Fruit fly (Drosophila melanogaster): ENCODE results near the gene CG7742.
A peak's percentile ranks its signal among the peaks of the same experiment; 100 is the strongest.

CG7742 gene

DNA sequence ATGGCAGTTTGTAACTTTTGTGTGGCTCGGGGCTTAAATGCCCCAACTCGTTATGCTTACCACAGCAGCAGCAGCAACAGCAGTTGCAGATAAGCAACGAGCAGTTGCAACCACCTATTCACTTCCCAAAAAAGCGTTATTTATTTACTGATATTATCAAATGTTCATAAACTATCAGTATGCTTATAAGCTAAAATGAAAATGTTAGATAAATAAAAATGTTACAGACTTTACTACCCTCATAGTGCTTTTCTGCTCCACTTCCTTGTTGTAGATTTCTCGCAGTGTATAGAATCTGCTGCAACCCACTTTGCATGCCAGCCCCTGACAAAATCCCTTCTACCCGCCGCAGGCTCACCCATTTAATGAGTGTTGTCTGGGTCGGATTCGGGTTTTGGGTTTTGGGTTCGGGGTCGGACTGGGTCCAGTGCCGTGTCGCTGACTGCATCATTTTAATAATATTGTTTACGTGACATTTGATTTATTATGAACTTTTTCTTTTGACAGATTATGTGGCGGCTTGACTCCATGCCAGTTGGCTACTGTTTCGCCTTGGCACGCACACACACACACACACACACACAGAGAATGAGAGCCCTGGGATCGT lies 39.3 kb upstream of the CG7742 start (continued):
- peak; percentile 96 for TF ChIP-seq lz (GFP tag; optimal IDR thresholded peaks at IDR 0.05)
- peak; percentile 94 for TF ChIP-seq pdm3 (GFP tag; optimal IDR thresholded peaks at IDR 0.05)
- peak; percentile 91 for TF ChIP-seq CG7368 (GFP tag; optimal IDR thresholded peaks at IDR 0.05)
- peak; percentile 90 for TF ChIP-seq CG10669 (GFP tag; optimal IDR thresholded peaks at IDR 0.05)
- peak; percentile 99 for TF ChIP-seq Eip78C (GFP tag)
- peak; percentile 76 for TF ChIP-seq eg (GFP tag; IDR thresholded peaks at IDR 0.05)
- peak; percentile 95 for TF ChIP-seq CG6792 (GFP tag; optimal IDR thresholded peaks at IDR 0.05)
- TF ChIP-seq Blimp-1 (GFP tag; optimal IDR thresholded peaks at IDR 0.05): peak; percentile 83
- peak; percentile 94 for TF ChIP-seq CG6854 (GFP tag; optimal IDR thresholded peaks at IDR 0.05)
- peak; percentile 82 for TF ChIP-seq CG8119 (GFP tag; IDR thresholded peaks at IDR 0.05)
- peak; percentile 55 for TF ChIP-seq CG4318 (GFP tag; optimal IDR thresholded peaks at IDR 0.05)
- peak; percentile 91 for TF ChIP-seq net (GFP tag; optimal IDR thresholded peaks at IDR 0.05)
- TF ChIP-seq achi (GFP tag; optimal IDR thresholded peaks at IDR 0.05): peak; percentile 92
- peak; percentile 90 for TF ChIP-seq CG1621 (tag; optimal IDR thresholded peaks at IDR 0.05)
- TF ChIP-seq Ets96B (tag; optimal IDR thresholded peaks at IDR 0.05): peak; percentile 94
- peak; percentile 92 for TF ChIP-seq ss (GFP tag; optimal IDR thresholded peaks at IDR 0.05)

DNA sequence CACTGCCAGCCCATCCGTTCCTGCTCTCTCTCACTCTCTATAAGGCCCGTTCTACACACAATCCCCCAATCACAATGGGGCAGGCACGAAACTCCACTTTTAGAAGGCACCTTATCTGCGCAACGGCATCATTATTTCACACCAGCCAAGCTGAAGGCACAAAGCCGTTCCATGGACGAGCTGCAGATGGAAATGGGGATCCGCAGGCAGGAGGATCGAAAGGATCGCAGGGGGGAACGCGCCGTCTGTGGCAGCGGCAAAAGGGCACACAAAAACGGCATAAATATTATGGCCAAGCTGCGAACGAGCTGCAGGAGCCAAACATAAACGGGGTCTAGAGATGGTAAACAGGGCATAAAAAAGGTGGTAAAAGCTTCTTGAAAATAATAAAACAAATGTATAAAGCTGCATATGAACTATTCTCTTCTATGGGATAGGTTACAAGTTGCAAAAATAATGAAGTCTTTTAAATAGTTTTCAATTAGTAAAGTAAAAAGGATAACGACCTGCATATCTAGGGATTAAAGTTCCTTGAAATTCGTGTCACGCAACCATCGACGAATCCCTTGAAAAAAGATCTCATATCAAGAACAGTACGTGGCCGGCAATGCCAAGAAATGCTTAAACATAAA lies 37.6 kb upstream of the CG7742 start:
- TF ChIP-seq CG11762 (GFP tag; optimal IDR thresholded peaks at IDR 0.05; ENCODE audit: insufficient read depth) (no peak), eg (GFP tag; IDR thresholded peaks at IDR 0.05) (no peak), CG6808 (GFP tag; optimal IDR thresholded peaks at IDR 0.05) (peak; percentile 67), OdsH (GFP tag; optimal IDR thresholded peaks at IDR 0.05) (peak; percentile 37), CG4318 (GFP tag; optimal IDR thresholded peaks at IDR 0.05) (no peak), dsx (GFP tag; optimal IDR thresholded peaks at IDR 0.05; ENCODE audit: poor library complexity, severe bottlenecking) (peak; percentile 66), Smox (GFP tag; optimal IDR thresholded peaks at IDR 0.05) (peak; percentile 75), Eip75B (GFP tag; optimal IDR thresholded peaks at IDR 0.05) (peak; percentile 65), CG10631 (GFP tag; optimal IDR thresholded peaks at IDR 0.05) (peak; percentile 73), Met (GFP tag; optimal IDR thresholded peaks at IDR 0.05) (peak; percentile 82), ss (GFP tag; optimal IDR thresholded peaks at IDR 0.05) (peak; percentile 65 to 78), CG8119 (GFP tag; IDR thresholded peaks at IDR 0.05) (0 out of 3 replicates have a peak, but pooled peaks have one; percentile 15), CG34406 (GFP tag; optimal IDR thresholded peaks at IDR 0.05) (peak; percentile 51), CG1621 (tag; optimal IDR thresholded peaks at IDR 0.05) (no peak), CG9139 (GFP tag; optimal IDR thresholded peaks at IDR 0.05) (peak; percentile 19), CG8632 (GFP tag; optimal IDR thresholded peaks at IDR 0.05) (peak; percentile 52), Ets96B (tag; optimal IDR thresholded peaks at IDR 0.05) (peak; percentile 74), CG32006 (GFP tag; optimal IDR thresholded peaks at IDR 0.05) (peak; percentile 2), Hr39 (GFP tag; optimal IDR thresholded peaks at IDR 0.05) (peak; percentile 60), CG6792 (GFP tag; optimal IDR thresholded peaks at IDR 0.05) (peak; percentile 62), CG3919 (GFP tag; optimal IDR thresholded peaks at IDR 0.05) (peak; percentile 33), Blimp-1 (GFP tag; optimal IDR thresholded peaks at IDR 0.05) (peak; percentile 32), Sox14 (GFP tag; optimal IDR thresholded peaks at IDR 0.05) (peak; percentile 63), CG16779 (tag; optimal IDR thresholded peaks at IDR 0.05) (peak; percentile 0), achi (GFP tag; optimal IDR thresholded peaks at IDR 0.05) (peak; percentile 56), fd85E (GFP tag; optimal IDR thresholded peaks at IDR 0.05) (no peak), Hr4 (GFP tag; optimal IDR thresholded peaks at IDR 0.05) (no peak), salr (GFP tag; optimal IDR thresholded peaks at IDR 0.05) (peak in 1 of 2 experiments; percentile 48), vri (GFP tag; optimal IDR thresholded peaks at IDR 0.05) (peak; percentile 81), Sox15 (GFP tag; optimal IDR thresholded peaks at IDR 0.05) (no peak), esn (GFP tag; optimal IDR thresholded peaks at IDR 0.05) (peak; percentile 85), CG3032 (tag; optimal IDR thresholded peaks at IDR 0.05) (peak; percentile 74), CG11902 (GFP tag; optimal IDR thresholded peaks at IDR 0.05) (no peak), Lpt (GFP tag; optimal IDR thresholded peaks at IDR 0.05) (no peak), Eip93F (GFP tag; optimal IDR thresholded peaks at IDR 0.05) (peak; percentile 43), topi (GFP tag; optimal IDR thresholded peaks at IDR 0.05) (peak; percentile 76), CG8319 (GFP tag; optimal IDR thresholded peaks at IDR 0.05) (no peak), CG6163 (GFP tag; IDR thresholded peaks at IDR 0.05) (no peak), dac (GFP tag; optimal IDR thresholded peaks at IDR 0.05) (no peak), Eip78C (GFP tag) (peak; percentile 91), CG10669 (GFP tag; optimal IDR thresholded peaks at IDR 0.05) (peak; percentile 61)

All from whole organism, prepupa.